Fruit fly (Drosophila melanogaster) S2 (cell line): Measurements from ENCODE around the gene CG42502.

Experiments used
- CG8478 ChIP-seq: fragments of >200 bp; optimal IDR thresholded peaks from 2 replicates; lab custom pipeline; 2018
- CTCF ChIP-seq, 2 experiments: fragments of >200 bp; optimal IDR thresholded peaks; 2 replicates each; lab custom pipeline; 2018

dm6 chr2L:18818397-18818796 lies 7.3 kb upstream of the CG42502 start:
- TF ChIP-seq CTCF (optimal IDR thresholded peaks at IDR 0.05; lab: Kevin White, UChicago), result peak; percentile 1 to 13
- TF ChIP-seq CG8478, result no peak
